Fruit fly (Drosophila melanogaster) whole organism, embryonic: ENCODE data around the gene CG17646.

Experiments
- Ada2b ChIP-seq: fragments of 200-800 bp; sonication (Bioruptor generic); IDR thresholded peaks from 2 replicates; pipeline ENCODE4 v1.3.6; 2022; ENCODE audit warnings: missing biosample characterization, missing genetic modification characterization
- Bgb ChIP-seq: fragments of 200-800 bp; sonication (Bioruptor generic); IDR thresholded peaks from 2 replicates; pipeline ENCODE4 v1.3.6; 2022; ENCODE audit warnings: missing biosample characterization, missing genetic modification characterization; ENCODE audit not compliant: partially characterized antibody
- CG10267 ChIP-seq: fragments of 200-800 bp; sonication (Bioruptor generic); optimal IDR thresholded peaks from 2 replicates; lab custom pipeline; 2018; ENCODE audit warnings: missing biosample characterization, mild to moderate bottlenecking, missing genetic modification characterization, moderate library complexity
- CG10565 ChIP-seq: fragments of 200-800 bp; sonication (Bioruptor generic); optimal IDR thresholded peaks from 3 replicates; lab custom pipeline; 2016; ENCODE audit warnings: missing biosample characterization, mild to moderate bottlenecking, missing genetic modification characterization
- CG12659 ChIP-seq: fragments of 200-800 bp; sonication (Bioruptor generic); optimal IDR thresholded peaks from 3 replicates; lab custom pipeline; 2017; ENCODE audit warnings: mild to moderate bottlenecking, missing biosample characterization, missing genetic modification reagents, missing genetic modification characterization
- CG17385 ChIP-seq: fragments of 200-800 bp; sonication (Bioruptor generic); optimal IDR thresholded peaks from 3 replicates; lab custom pipeline; 2018; ENCODE audit warnings: missing biosample characterization, mild to moderate bottlenecking, missing genetic modification characterization
- CG18764 ChIP-seq: fragments of 200-800 bp; sonication (Bioruptor generic); optimal IDR thresholded peaks from 3 replicates; lab custom pipeline; 2016; ENCODE audit warnings: missing biosample characterization, missing genetic modification characterization
- CG2116 ChIP-seq: fragments of 200-800 bp; sonication (Bioruptor generic); optimal IDR thresholded peaks from 3 replicates; lab custom pipeline; 2018; ENCODE audit warnings: missing biosample characterization, mild to moderate bottlenecking, missing genetic modification characterization
- CG30403 ChIP-seq: fragments of 200-800 bp; sonication (Bioruptor generic); optimal IDR thresholded peaks from 3 replicates; lab custom pipeline; 2016; ENCODE audit warnings: missing biosample characterization, missing genetic modification characterization
- CG3065 ChIP-seq: fragments of 200-800 bp; sonication (Bioruptor generic); optimal IDR thresholded peaks from 2 replicates; lab custom pipeline; 2016; ENCODE audit warnings: missing biosample characterization, missing genetic modification characterization
- CG34376 ChIP-seq: fragments of 200-800 bp; sonication (Bioruptor generic); optimal IDR thresholded peaks from 2 replicates; lab custom pipeline; 2018; ENCODE audit warnings: missing biosample characterization, mild to moderate bottlenecking, missing genetic modification characterization
- CG6683 ChIP-seq: fragments of 200-800 bp; sonication (Bioruptor generic); optimal IDR thresholded peaks from 2 replicates; lab custom pipeline; 2017; ENCODE audit warnings: missing biosample characterization, mild to moderate bottlenecking, missing genetic modification characterization, missing genetic modification reagents
- CG8359 ChIP-seq: fragments of 200-800 bp; sonication (Bioruptor generic); optimal IDR thresholded peaks from 2 replicates; lab custom pipeline; 2017; ENCODE audit warnings: missing biosample characterization, mild to moderate bottlenecking, missing genetic modification characterization, borderline replicate concordance
- CG8765 ChIP-seq: fragments of 200-800 bp; sonication (Bioruptor generic); IDR thresholded peaks from 2 replicates; pipeline ENCODE4 v1.3.6; 2022; ENCODE audit warnings: missing biosample characterization, missing genetic modification characterization
- CG9215 ChIP-seq: fragments of 200-800 bp; sonication (Bioruptor generic); IDR thresholded peaks from 2 replicates; pipeline ENCODE4 v1.3.6; 2022; ENCODE audit warnings: missing biosample characterization, missing genetic modification characterization
- Camta ChIP-seq: fragments of 200-800 bp; sonication (Bioruptor generic); optimal IDR thresholded peaks from 2 replicates; lab custom pipeline; 2016; ENCODE audit warnings: missing biosample characterization, missing genetic modification characterization
- CkIIα-i1 ChIP-seq: fragments of 200-800 bp; sonication (Bioruptor generic); IDR thresholded peaks from 2 replicates; pipeline ENCODE4 v1.3.6; 2022; ENCODE audit warnings: missing biosample characterization, missing genetic modification characterization
- CrebB ChIP-seq: fragments of 200-800 bp; sonication (Bioruptor generic); optimal IDR thresholded peaks from 3 replicates; lab custom pipeline; 2018; ENCODE audit warnings: missing biosample characterization, mild to moderate bottlenecking, missing genetic modification characterization
- Dbx ChIP-seq: fragments of 200-800 bp; sonication (Bioruptor generic); IDR thresholded peaks from 3 replicates; pipeline ENCODE4 v1.3.6; 2022; ENCODE audit warnings: missing biosample characterization, missing genetic modification characterization
- Fer1 ChIP-seq: fragments of 200-800 bp; sonication (Bioruptor generic); optimal IDR thresholded peaks from 2 replicates; lab custom pipeline; 2017; ENCODE audit warnings: missing biosample characterization, mild to moderate bottlenecking, missing genetic modification characterization
- GATAe ChIP-seq: fragments of 200-800 bp; sonication (Bioruptor generic); conservative IDR thresholded peaks from 2 replicates; pipeline ENCODE4 v1.3.6; 2022; ENCODE audit warnings: missing biosample characterization, missing genetic modification characterization
- Hmr ChIP-seq: fragments of 200-800 bp; sonication (Bioruptor generic); optimal IDR thresholded peaks from 3 replicates; lab custom pipeline; 2017; ENCODE audit warnings: mild to moderate bottlenecking, missing biosample characterization, missing genetic modification reagents, missing genetic modification characterization
- Kr ChIP-seq: fragments of 200-800 bp; sonication (Bioruptor generic); optimal IDR thresholded peaks from 2 replicates; lab custom pipeline; 2017; ENCODE audit warnings: missing biosample characterization, mild to moderate bottlenecking, missing genetic modification characterization
- Lhr ChIP-seq: fragments of 200-800 bp; sonication (Bioruptor generic); optimal IDR thresholded peaks from 3 replicates; lab custom pipeline; 2017; ENCODE audit warnings: mild to moderate bottlenecking, missing biosample characterization, missing genetic modification reagents, missing genetic modification characterization
- Meics ChIP-seq: fragments of 200-800 bp; sonication (Bioruptor generic); optimal IDR thresholded peaks from 2 replicates; lab custom pipeline; 2017; ENCODE audit warnings: missing biosample characterization, mild to moderate bottlenecking, missing genetic modification characterization
- Mes4 ChIP-seq: fragments of 200-800 bp; sonication (Bioruptor generic); optimal IDR thresholded peaks from 2 replicates; lab custom pipeline; 2016; ENCODE audit warnings: missing biosample characterization, missing genetic modification characterization
- Nf-YA ChIP-seq: fragments of 200-800 bp; sonication (Bioruptor generic); IDR thresholded peaks from 2 replicates; pipeline ENCODE4 v1.3.6; 2022; ENCODE audit warnings: missing biosample characterization, missing genetic modification characterization
- Pdp1 ChIP-seq, 2 experiments: fragments of 200-800 bp; sonication (Bioruptor generic); optimal IDR thresholded peaks; 3 replicates each; lab custom pipeline; 2016; ENCODE audit warnings: missing biosample characterization in 2 of 2, missing genetic modification characterization in 2 of 2, mild to moderate bottlenecking in 1 of 2, moderate library complexity in 1 of 2
- Stat92E ChIP-seq, 3 experiments: fragments of >200 bp in 2 of 3; fragments of 200-800 bp in 1 of 3; sonication (Bioruptor generic) in 1 of 3; optimal IDR thresholded peaks; 2 replicates each; lab custom pipeline; 2017 to 2019; ENCODE audit warnings: missing biosample characterization in 3 of 3, missing genetic modification characterization in 3 of 3, mild to moderate bottlenecking in 1 of 3, moderate library complexity in 1 of 3
- Trl ChIP-seq, 3 experiments: fragments of >200 bp in 2 of 3; fragments of 200-800 bp in 1 of 3; sonication (Bioruptor generic) in 1 of 3; optimal IDR thresholded peaks; 2 replicates in 1 of 3; 3 replicates in 2 of 3; lab custom pipeline; 2016 to 2017; ENCODE audit warnings: missing biosample characterization in 1 of 3, missing genetic modification characterization in 1 of 3
- ara ChIP-seq: fragments of 200-800 bp; sonication (Bioruptor generic); IDR thresholded peaks from 2 replicates; pipeline ENCODE4 v1.3.6; 2022; ENCODE audit warnings: missing biosample characterization, missing genetic modification characterization
- dan ChIP-seq: fragments of 200-800 bp; sonication (Bioruptor generic); IDR thresholded peaks from 2 replicates; pipeline ENCODE4 v1.3.6; 2022; ENCODE audit warnings: missing biosample characterization, missing genetic modification characterization
- disco-r ChIP-seq: fragments of 200-800 bp; sonication (Bioruptor generic); optimal IDR thresholded peaks from 2 replicates; lab custom pipeline; 2016; ENCODE audit warnings: missing biosample characterization, missing genetic modification characterization
- dmrt99B ChIP-seq: fragments of 200-800 bp; sonication (Bioruptor generic); optimal IDR thresholded peaks from 2 replicates; lab custom pipeline; 2018; ENCODE audit warnings: missing biosample characterization, mild to moderate bottlenecking, missing genetic modification characterization, moderate library complexity
- en ChIP-seq: fragments of 200-800 bp; sonication (Bioruptor generic); optimal IDR thresholded peaks from 2 replicates; lab custom pipeline; 2016; ENCODE audit warnings: missing biosample characterization, missing genetic modification characterization
- fd102C ChIP-seq: fragments of 200-800 bp; sonication (Bioruptor generic); optimal IDR thresholded peaks from 2 replicates; lab custom pipeline; 2018; ENCODE audit warnings: missing biosample characterization, mild to moderate bottlenecking, missing genetic modification characterization, moderate library complexity
- fd3F ChIP-seq: fragments of 200-800 bp; sonication (Bioruptor generic); optimal IDR thresholded peaks from 2 replicates; lab custom pipeline; 2018; ENCODE audit warnings: missing biosample characterization, mild to moderate bottlenecking, missing genetic modification characterization, moderate library complexity
- gsb-n ChIP-seq: fragments of 200-800 bp; sonication (Bioruptor generic); optimal IDR thresholded peaks from 3 replicates; lab custom pipeline; 2018; ENCODE audit warnings: missing biosample characterization, mild to moderate bottlenecking, missing genetic modification characterization
- insv ChIP-seq, 2 experiments: fragments of 200-800 bp; sonication (Bioruptor generic); optimal IDR thresholded peaks; 3 replicates each; lab custom pipeline; 2016 to 2018; ENCODE audit warnings: missing biosample characterization in 2 of 2, missing genetic modification characterization in 2 of 2
- jigr1 ChIP-seq: fragments of 200-800 bp; sonication (Bioruptor generic); IDR thresholded peaks from 3 replicates; pipeline ENCODE4 v1.3.6; 2022; ENCODE audit warnings: missing biosample characterization, missing genetic modification characterization
- klu ChIP-seq: fragments of 200-800 bp; sonication (Bioruptor generic); IDR thresholded peaks from 2 replicates; pipeline ENCODE4 v1.3.6; 2022; ENCODE audit warnings: missing biosample characterization, missing genetic modification characterization
- oc ChIP-seq: fragments of 200-800 bp; sonication (Bioruptor generic); optimal IDR thresholded peaks from 2 replicates; lab custom pipeline; 2018; ENCODE audit warnings: missing biosample characterization, mild to moderate bottlenecking, missing genetic modification characterization, moderate library complexity
- pfk ChIP-seq: fragments of 200-800 bp; sonication (Bioruptor generic); optimal IDR thresholded peaks from 2 replicates; lab custom pipeline; 2018; ENCODE audit warnings: missing biosample characterization, mild to moderate bottlenecking, missing genetic modification characterization, moderate library complexity
- ranshi ChIP-seq: fragments of 200-800 bp; sonication (Bioruptor generic); IDR thresholded peaks from 2 replicates; pipeline ENCODE4 v1.3.6; 2022; ENCODE audit warnings: missing biosample characterization, missing genetic modification characterization
- sens-2 ChIP-seq: fragments of 200-800 bp; sonication (Bioruptor generic); IDR thresholded peaks from 2 replicates; pipeline ENCODE4 v1.3.6; 2022; ENCODE audit warnings: missing biosample characterization, missing genetic modification characterization
- sob ChIP-seq: fragments of 200-800 bp; sonication (Bioruptor generic); IDR thresholded peaks from 2 replicates; pipeline ENCODE4 v1.3.6; 2022; ENCODE audit warnings: missing biosample characterization, missing genetic modification characterization
- tin ChIP-seq: fragments of 200-800 bp; sonication (Bioruptor generic); optimal IDR thresholded peaks from 3 replicates; lab custom pipeline; 2016; ENCODE audit warnings: missing biosample characterization, missing genetic modification characterization
- tna ChIP-seq: fragments of 200-800 bp; sonication (Bioruptor generic); IDR thresholded peaks from 2 replicates; pipeline ENCODE4 v1.3.6; 2022; ENCODE audit warnings: missing biosample characterization, missing genetic modification characterization; ENCODE audit not compliant: partially characterized antibody
- toy ChIP-seq: fragments of 200-800 bp; sonication (Bioruptor generic); IDR thresholded peaks from 2 replicates; pipeline ENCODE4 v1.3.6; 2022; ENCODE audit warnings: missing biosample characterization, missing genetic modification characterization
- trh ChIP-seq: fragments of 200-800 bp; sonication (Bioruptor generic); optimal IDR thresholded peaks from 2 replicates; lab custom pipeline; 2016; ENCODE audit warnings: missing biosample characterization, missing genetic modification characterization
- wdn ChIP-seq: fragments of 200-800 bp; sonication (Bioruptor generic); IDR thresholded peaks from 2 replicates; pipeline ENCODE4 v1.3.6; 2022; ENCODE audit warnings: missing biosample characterization, missing genetic modification characterization

The CG17646 gene

DNA sequence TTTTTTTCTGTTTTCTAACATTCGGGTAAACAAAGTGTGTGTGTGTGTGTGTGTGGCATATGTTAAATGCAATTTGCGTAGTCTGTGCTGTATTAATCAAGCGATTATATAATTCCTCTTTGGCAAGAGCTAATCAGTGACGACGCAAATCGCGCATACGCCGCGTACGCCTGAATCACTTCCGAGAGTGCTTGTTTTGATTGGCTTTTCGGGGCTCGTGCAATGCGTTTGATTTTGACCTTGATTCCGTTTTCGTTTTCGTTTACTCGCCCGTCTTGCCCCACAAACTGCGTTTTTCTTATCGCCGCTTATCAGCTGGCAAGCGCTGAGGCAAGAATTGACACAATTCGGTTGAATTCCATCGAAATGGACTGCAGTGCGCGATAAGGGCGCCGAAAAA is 39.5 kb upstream of the CG17646 start (continued):
- TF ChIP-seq Trl (optimal IDR thresholded peaks at IDR 0.05; lab: Kevin White, UChicago) (no peak), Trl (GFP tag; optimal IDR thresholded peaks at IDR 0.05; lab: Kevin White, UChicago) (no peak), CG3065 (GFP tag; lab: Kevin White, UChicago) (no peak), ranshi (GFP tag; lab: Robert Waterston, UW) (no peak), CkIIα-i1 (GFP tag; lab: Robert Waterston, UW) (no peak), CG30403 (GFP tag; lab: Kevin White, UChicago) (no peak), Ada2b (GFP tag; lab: Robert Waterston, UW) (no peak), gsb-n (tag; lab: Kevin White, UChicago) (no peak), CG6683 (GFP tag; lab: Kevin White, UChicago) (no peak), klu (GFP tag; lab: Robert Waterston, UW) (no peak), dan (no peak), trh (no peak), jigr1 (GFP tag; lab: Robert Waterston, UW) (no peak), CrebB (tag; lab: Kevin White, UChicago) (no peak), Pdp1 (GFP tag; optimal IDR thresholded peaks at IDR 0.05; lab: Kevin White, UChicago) (peak in 1 of 2 experiments; percentile 97), oc (tag; lab: Kevin White, UChicago) (no peak), fd3F (no peak), Dbx (GFP tag; lab: Robert Waterston, UW) (0 out of 3 replicates have a peak, but pooled peaks have one; percentile 8), Kr (GFP tag; lab: Kevin White, UChicago) (no peak), CG10565 (GFP tag; lab: Kevin White, UChicago) (no peak), Mes4 (GFP tag; lab: Kevin White, UChicago) (no peak), toy (no peak), ara (GFP tag; lab: Robert Waterston, UW) (no peak), tna (no peak), Stat92E (GFP tag; optimal IDR thresholded peaks at IDR 0.05; lab: Kevin White, UChicago) (no peak), Fer1 (GFP tag; lab: Kevin White, UChicago) (no peak), Nf-YA (GFP tag; lab: Robert Waterston, UW) (no peak), CG8359 (GFP tag; lab: Kevin White, UChicago) (no peak), CG10267 (no peak), CG18764 (no peak), insv (GFP tag; optimal IDR thresholded peaks at IDR 0.05; lab: Kevin White, UChicago) (no peak), CG2116 (GFP tag; lab: Kevin White, UChicago) (no peak), Hmr (no peak), CG17385 (GFP tag; lab: Kevin White, UChicago) (no peak), dmrt99B (tag; lab: Kevin White, UChicago) (no peak), pfk (GFP tag; lab: Kevin White, UChicago) (no peak), tin (GFP tag; lab: Kevin White, UChicago) (no peak), CG12659 (GFP tag; lab: Kevin White, UChicago) (no peak), fd102C (no peak), Camta (GFP tag; lab: Kevin White, UChicago) (no peak), en (no peak), CG9215 (GFP tag; lab: Robert Waterston, UW) (no peak), CG8765 (GFP tag; lab: Robert Waterston, UW) (no peak), Lhr (GFP tag; lab: Kevin White, UChicago) (no peak), GATAe (GFP tag; lab: Robert Waterston, UW) (peak; percentile 32; the same call in 1 of the 2 replicates), disco-r (GFP tag; lab: Kevin White, UChicago) (no peak), Meics (GFP tag; lab: Kevin White, UChicago) (no peak), sens-2 (GFP tag; lab: Robert Waterston, UW) (peak; percentile 69; the same call in 1 of the 2 replicates), sob (GFP tag; lab: Robert Waterston, UW) (0 out of 2 replicates have a peak, but pooled peaks have one; percentile 18), wdn (GFP tag; lab: Robert Waterston, UW) (no peak), CG34376 (GFP tag; lab: Kevin White, UChicago) (peak; percentile 5), Bgb (GFP tag; lab: Robert Waterston, UW) (no peak)
